Worm (Caenorhabditis elegans) whole organism, late embryonic: ENCODE measurements around the gene syp-2.

ENCODE experiments used
- C38D4.7 ChIP-seq: fragments of 200-800 bp; sonication (Bioruptor generic); optimal IDR thresholded peaks from 2 replicates; lab custom pipeline; 2018; ENCODE audit warnings: mild to moderate bottlenecking, missing genetic modification characterization, moderate library complexity, missing compliant biosample characterization
- K02D7.2 ChIP-seq: sonication (generic microtip); optimal IDR thresholded peaks from 2 replicates; lab custom pipeline; 2017; ENCODE audit warnings: mild to moderate bottlenecking, missing genetic modification characterization, missing compliant biosample characterization
- ama-1 ChIP-seq: fragments of 150-350 bp; optimal IDR thresholded peaks from 2 replicates; lab custom pipeline; 2014
- ceh-19 ChIP-seq: fragments of 200-800 bp; sonication (Bioruptor generic); optimal IDR thresholded peaks from 2 replicates; lab custom pipeline; 2018; ENCODE audit warnings: mild to moderate bottlenecking, missing genetic modification characterization, missing compliant biosample characterization
- ceh-30 ChIP-seq: fragments of 150-350 bp; optimal IDR thresholded peaks from 2 replicates; lab custom pipeline; 2014; ENCODE audit warnings: missing biosample characterization, missing genetic modification characterization
- ceh-34 ChIP-seq: sonication (generic microtip); optimal IDR thresholded peaks from 2 replicates; lab custom pipeline; 2016; ENCODE audit warnings: mild to moderate bottlenecking, missing genetic modification characterization, missing compliant biosample characterization
- ceh-48 ChIP-seq: sonication (generic microtip); optimal IDR thresholded peaks from 2 replicates; lab custom pipeline; 2016; ENCODE audit warnings: missing genetic modification characterization, inconsistent platforms, missing compliant biosample characterization
- ceh-9 ChIP-seq: sonication (generic microtip); optimal IDR thresholded peaks from 2 replicates; lab custom pipeline; 2016; ENCODE audit warnings: mild to moderate bottlenecking, missing genetic modification characterization, inconsistent platforms, missing compliant biosample characterization
- dmd-4 ChIP-seq: sonication (generic microtip); optimal IDR thresholded peaks from 2 replicates; lab custom pipeline; 2016; ENCODE audit warnings: borderline replicate concordance, missing genetic modification characterization, missing compliant biosample characterization
- elt-4 ChIP-seq: sonication (generic microtip); optimal IDR thresholded peaks from 2 replicates; lab custom pipeline; 2016; ENCODE audit warnings: missing genetic modification characterization, missing compliant biosample characterization
- fax-1 ChIP-seq: sonication (generic microtip); optimal IDR thresholded peaks from 2 replicates; lab custom pipeline; 2016; ENCODE audit warnings: missing genotype, missing genetic modification characterization, missing compliant biosample characterization
- fkh-10 ChIP-seq: fragments of 150-350 bp; optimal IDR thresholded peaks from 2 replicates; lab custom pipeline; 2014; ENCODE audit warnings: missing biosample characterization, missing genetic modification reagents, missing genetic modification characterization
- fkh-6 ChIP-seq: sonication (generic microtip); optimal IDR thresholded peaks from 2 replicates; lab custom pipeline; 2016; ENCODE audit warnings: missing genetic modification characterization, missing compliant biosample characterization
- hlh-15 ChIP-seq: sonication (generic microtip); optimal IDR thresholded peaks from 2 replicates; lab custom pipeline; 2016; ENCODE audit warnings: missing genetic modification characterization, missing compliant biosample characterization
- hlh-8 ChIP-seq: sonication (generic microtip); optimal IDR thresholded peaks from 2 replicates; lab custom pipeline; 2016; ENCODE audit warnings: missing genotype, missing genetic modification characterization, missing compliant biosample characterization
- madf-2 ChIP-seq: sonication (generic microtip); optimal IDR thresholded peaks from 2 replicates; lab custom pipeline; 2017; ENCODE audit warnings: missing genetic modification characterization, missing compliant biosample characterization
- npax-4 ChIP-seq: sonication (generic microtip); optimal IDR thresholded peaks from 2 replicates; lab custom pipeline; 2016; ENCODE audit warnings: missing genetic modification characterization, missing compliant biosample characterization
- odd-2 ChIP-seq: sonication (generic microtip); optimal IDR thresholded peaks from 2 replicates; lab custom pipeline; 2017; ENCODE audit warnings: antibody characterized with exemption, mild to moderate bottlenecking, missing genetic modification characterization, missing compliant biosample characterization
- pax-1 ChIP-seq: fragments of 150-350 bp; optimal IDR thresholded peaks from 2 replicates; lab custom pipeline; 2014; ENCODE audit warnings: missing biosample characterization, missing genetic modification characterization
- pha-2 ChIP-seq: sonication (generic microtip); optimal IDR thresholded peaks from 2 replicates; lab custom pipeline; 2017; ENCODE audit warnings: mild to moderate bottlenecking, missing genetic modification characterization, missing compliant biosample characterization
- pha-4 ChIP-seq: fragments of 150-350 bp; optimal IDR thresholded peaks from 2 replicates; lab custom pipeline; 2018; ENCODE audit warnings: missing biosample characterization, missing genetic modification reagents, missing genetic modification characterization
- pros-1 ChIP-seq: fragments of 150-350 bp; optimal IDR thresholded peaks from 2 replicates; lab custom pipeline; 2014; ENCODE audit warnings: missing biosample characterization, missing genetic modification reagents, missing genetic modification characterization
- rnt-1 ChIP-seq: sonication (generic microtip); optimal IDR thresholded peaks from 2 replicates; lab custom pipeline; 2016; ENCODE audit warnings: missing genetic modification characterization, missing compliant biosample characterization
- sdc-2 ChIP-seq: sonication (generic microtip); optimal IDR thresholded peaks from 2 replicates; lab custom pipeline; 2016; ENCODE audit warnings: missing genotype, missing genetic modification characterization, missing compliant biosample characterization
- sox-4 ChIP-seq: sonication (generic microtip); optimal IDR thresholded peaks from 2 replicates; lab custom pipeline; 2017; ENCODE audit warnings: mild to moderate bottlenecking, missing genetic modification characterization, inconsistent platforms, missing compliant biosample characterization
- syd-9 ChIP-seq: sonication (generic microtip); optimal IDR thresholded peaks from 2 replicates; lab custom pipeline; 2016; ENCODE audit warnings: mild to moderate bottlenecking, missing genetic modification characterization, moderate library complexity, missing compliant biosample characterization
- tbx-2 ChIP-seq: sonication (generic microtip); optimal IDR thresholded peaks from 2 replicates; lab custom pipeline; 2016; ENCODE audit warnings: missing genetic modification characterization, missing compliant biosample characterization
- unc-3 ChIP-seq, 2 experiments: fragments of 200-800 bp in 1 of 2; sonication (Bioruptor generic) in 1 of 2; sonication (generic microtip) in 1 of 2; conservative IDR thresholded peaks in 1 of 2; optimal IDR thresholded peaks in 1 of 2; 2 replicates each; pipeline versions ENCODE4 v1.3.6 to Lab custom; 2016 to 2022; ENCODE audit warnings: missing compliant biosample characterization in 2 of 2, missing genetic modification characterization in 2 of 2, missing genetic modification reagents in 1 of 2
- unc-55 ChIP-seq: sonication (generic microtip); optimal IDR thresholded peaks from 2 replicates; lab custom pipeline; 2017; ENCODE audit warnings: missing biosample characterization, missing genetic modification reagents, missing genetic modification characterization
- zip-5 ChIP-seq: sonication (generic microtip); optimal IDR thresholded peaks from 2 replicates; lab custom pipeline; 2016; ENCODE audit warnings: missing genetic modification characterization, missing compliant biosample characterization
- ztf-16 ChIP-seq: sonication (generic microtip); optimal IDR thresholded peaks from 2 replicates; lab custom pipeline; 2017; ENCODE audit warnings: missing genetic modification characterization, missing compliant biosample characterization

The syp-2 gene

ce11 chrV:5513630-5514378, 22.5 kb upstream of the syp-2 start, which contains the start of the genes hpo-15 and mms-19:
Gene hpo-15, minus strand, starts transcription at chrV:5513830.
Gene mms-19, plus strand, starts transcription at chrV:5514348.
- TF ChIP-seq odd-2 (tag; lab: Kevin White, UChicago) (no peak), ceh-19 (GFP tag; lab: Kevin White, UChicago) (no peak), syd-9 (tag; lab: Kevin White, UChicago) (no peak), C38D4.7 (GFP tag; lab: Kevin White, UChicago) (no peak), ceh-48 (tag; lab: Kevin White, UChicago) (no peak), unc-3 (GFP tag; conservative IDR thresholded peaks at IDR 0.05; lab: Robert Waterston, UW) (no peak), unc-3 (tag; optimal IDR thresholded peaks at IDR 0.05; lab: Kevin White, UChicago) (no peak), zip-5 (tag; lab: Kevin White, UChicago) (no peak), pha-2 (no peak)
- TF ChIP-seq, all 69 proteins: peak for 0

- TF ChIP-seq hlh-15 (tag; lab: Kevin White, UChicago) (no peak), ztf-16 (no peak), npax-4 (tag; lab: Kevin White, UChicago) (no peak), unc-55 (GFP tag; lab: Kevin White, UChicago) (no peak), C38D4.7 (GFP tag; lab: Kevin White, UChicago) (no peak), ama-1 (lab: Kevin White, UChicago) (no peak), K02D7.2 (tag; lab: Kevin White, UChicago) (no peak), dmd-4 (tag; lab: Kevin White, UChicago) (no peak), fkh-10 (GFP tag; lab: Kevin White, UChicago) (no peak), zip-5 (tag; lab: Kevin White, UChicago) (no peak), sox-4 (tag; lab: Kevin White, UChicago) (no peak), ceh-48 (tag; lab: Kevin White, UChicago) (no peak), ceh-30 (tag; lab: Kevin White, UChicago) (no peak), fax-1 (tag; lab: Kevin White, UChicago) (no peak), pros-1 (no peak)
Observed at ce11 chrV:5521735-5522241, 14.5 kb upstream of the syp-2 start, which contains the start of gene hir-1. Gene hir-1, plus strand, starts transcription at chrV:5522139.

- TF ChIP-seq rnt-1 (tag; lab: Kevin White, UChicago) (peak; percentile 5), unc-3 (GFP tag; conservative IDR thresholded peaks at IDR 0.05; lab: Robert Waterston, UW) (no peak), unc-3 (tag; optimal IDR thresholded peaks at IDR 0.05; lab: Kevin White, UChicago) (no peak)
Observed at ce11 chrV:5523260-5523659, 13.0 kb upstream of the syp-2 start.

ce11 chrV:5525208-5525607, 11.1 kb upstream of the syp-2 start:
- TF ChIP-seq pax-1 (tag; lab: Kevin White, UChicago), result no peak

- TF ChIP-seq pha-4, result no peak
- TF ChIP-seq tbx-2 (tag; lab: Kevin White, UChicago), result no peak
- TF ChIP-seq hlh-8 (tag; lab: Kevin White, UChicago), result no peak
- no peak for TF ChIP-seq fkh-10 (GFP tag; lab: Kevin White, UChicago)
- no peak for TF ChIP-seq elt-4
- no peak for TF ChIP-seq ama-1 (lab: Kevin White, UChicago)
- TF ChIP-seq madf-2 (tag; lab: Kevin White, UChicago), result no peak
- no peak for TF ChIP-seq fkh-6
- TF ChIP-seq ceh-34 (tag; lab: Kevin White, UChicago), result no peak
- TF ChIP-seq sdc-2 (tag; lab: Kevin White, UChicago), result no peak
- TF ChIP-seq ceh-9 (tag; lab: Kevin White, UChicago), result no peak
- TF ChIP-seq ceh-30 (tag; lab: Kevin White, UChicago), result no peak
- no peak for TF ChIP-seq sox-4 (tag; lab: Kevin White, UChicago)
Observed at ce11 chrV:5527694-5528093, 8.6 kb upstream of the syp-2 start.
